Worm (Caenorhabditis elegans): ENCODE measurements around the gene suex-1.

Gene suex-1

ce11 chrII:5498156-5498739, at the start of gene suex-1, which contains the start of gene F12A10.9:
suex-1 (minus strand) TSS chrII:5498256.
F12A10.9 (plus strand) TSS chrII:5498689.
- TF ChIP-seq sea-1 (GFP tag; conservative IDR thresholded peaks at IDR 0.05) (no peak), B0310.2 (tag; optimal IDR thresholded peaks at IDR 0.05) (no peak), pes-1 (GFP tag; IDR thresholded peaks at IDR 0.05) (no peak), ama-1 (optimal IDR thresholded peaks at IDR 0.05) (no peak), hnd-1 (tag; optimal IDR thresholded peaks at IDR 0.05) (no peak), F13C5.2 (tag; optimal IDR thresholded peaks at IDR 0.05) (no peak), hmbx-1 (tag; optimal IDR thresholded peaks at IDR 0.05) (no peak), hmg-4 (GFP tag; optimal IDR thresholded peaks at IDR 0.05) (no peak), tbx-11 (GFP tag; IDR thresholded peaks at IDR 0.05) (no peak), ets-7 (tag; optimal IDR thresholded peaks at IDR 0.05) (no peak)

- no peak for TF ChIP-seq aly-1 (tag; optimal IDR thresholded peaks at IDR 0.05)
- no peak for TF ChIP-seq ets-7 (tag; optimal IDR thresholded peaks at IDR 0.05)
- no peak for TF ChIP-seq pes-1 (GFP tag; IDR thresholded peaks at IDR 0.05)
- no peak for TF ChIP-seq tbx-37 (GFP tag; conservative IDR thresholded peaks at IDR 0.05)
- TF ChIP-seq ama-1 (optimal IDR thresholded peaks at IDR 0.05) = no peak
- no peak for TF ChIP-seq hnd-1 (tag; optimal IDR thresholded peaks at IDR 0.05)
- TF ChIP-seq tra-4 (tag; optimal IDR thresholded peaks at IDR 0.05) = no peak
- no peak for TF ChIP-seq flt-1 (GFP tag; IDR thresholded peaks at IDR 0.05)
- no peak for TF ChIP-seq B0310.2 (tag; optimal IDR thresholded peaks at IDR 0.05)
- no peak for TF ChIP-seq tbx-11 (GFP tag; IDR thresholded peaks at IDR 0.05)
- TF ChIP-seq F13C5.2 (tag; optimal IDR thresholded peaks at IDR 0.05) = no peak
- TF ChIP-seq ceh-36 (tag; optimal IDR thresholded peaks at IDR 0.05) = no peak
- no peak for TF ChIP-seq hmg-4 (GFP tag; optimal IDR thresholded peaks at IDR 0.05)
- no peak for TF ChIP-seq hmbx-1 (tag; optimal IDR thresholded peaks at IDR 0.05)
- no peak for TF ChIP-seq ceh-13 (GFP tag; optimal IDR thresholded peaks at IDR 0.05)
- no peak for TF ChIP-seq sea-1 (GFP tag; conservative IDR thresholded peaks at IDR 0.05)
- no peak for TF ChIP-seq scrt-1 (GFP tag; IDR thresholded peaks at IDR 0.05)
Observed at ce11 chrII:5547442-5547894, 49.4 kb upstream of the suex-1 start, which contains the start of gene acdh-2. acdh-2 (minus strand) TSS chrII:5547492.

DNA sequence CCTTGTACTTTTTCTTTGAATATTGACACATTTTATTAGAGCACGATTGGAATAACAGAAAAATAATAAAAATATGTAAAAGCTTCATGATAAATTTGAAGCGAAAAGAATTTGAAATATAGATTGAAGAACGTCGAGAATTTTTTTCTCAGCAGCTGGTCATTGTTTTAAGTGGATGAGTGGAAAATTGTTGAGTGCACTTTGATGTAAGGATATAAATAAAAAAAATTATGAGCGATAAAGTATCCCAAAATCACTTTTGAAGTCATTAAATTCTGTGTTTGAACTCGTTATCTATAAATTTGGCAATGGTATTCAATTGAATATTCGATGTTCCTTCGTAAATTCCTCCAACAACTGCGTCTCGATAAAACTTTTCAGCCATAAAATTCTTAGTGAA, 46.7 kb upstream of the suex-1 start, which contains the start of gene ins-13:
Gene ins-13 (minus strand): TSS at position 101 of the 400 bp plus-strand sequence.
- TF ChIP-seq ets-7 (tag; optimal IDR thresholded peaks at IDR 0.05) (no peak), hmbx-1 (tag; optimal IDR thresholded peaks at IDR 0.05) (no peak), ceh-36 (tag; optimal IDR thresholded peaks at IDR 0.05) (no peak), B0310.2 (tag; optimal IDR thresholded peaks at IDR 0.05) (no peak), tbx-11 (GFP tag; IDR thresholded peaks at IDR 0.05) (no peak), pes-1 (GFP tag; IDR thresholded peaks at IDR 0.05) (no peak), scrt-1 (GFP tag; IDR thresholded peaks at IDR 0.05) (no peak), hnd-1 (tag; optimal IDR thresholded peaks at IDR 0.05) (no peak), ceh-13 (GFP tag; optimal IDR thresholded peaks at IDR 0.05) (no peak), aly-1 (tag; optimal IDR thresholded peaks at IDR 0.05) (no peak), F13C5.2 (tag; optimal IDR thresholded peaks at IDR 0.05) (no peak), flt-1 (GFP tag; IDR thresholded peaks at IDR 0.05) (no peak), hmg-4 (GFP tag; optimal IDR thresholded peaks at IDR 0.05) (no peak), ama-1 (optimal IDR thresholded peaks at IDR 0.05) (no peak)

- TF ChIP-seq hnd-1 (tag; optimal IDR thresholded peaks at IDR 0.05) (no peak), scrt-1 (GFP tag; IDR thresholded peaks at IDR 0.05) (no peak), pes-1 (GFP tag; IDR thresholded peaks at IDR 0.05) (no peak), ets-7 (tag; optimal IDR thresholded peaks at IDR 0.05) (no peak), F13C5.2 (tag; optimal IDR thresholded peaks at IDR 0.05) (no peak), tra-4 (tag; optimal IDR thresholded peaks at IDR 0.05) (no peak), tbx-11 (GFP tag; IDR thresholded peaks at IDR 0.05) (no peak)
Observed at ce11 chrII:5544145-5544515, 46.1 kb upstream of the suex-1 start.

DNA sequence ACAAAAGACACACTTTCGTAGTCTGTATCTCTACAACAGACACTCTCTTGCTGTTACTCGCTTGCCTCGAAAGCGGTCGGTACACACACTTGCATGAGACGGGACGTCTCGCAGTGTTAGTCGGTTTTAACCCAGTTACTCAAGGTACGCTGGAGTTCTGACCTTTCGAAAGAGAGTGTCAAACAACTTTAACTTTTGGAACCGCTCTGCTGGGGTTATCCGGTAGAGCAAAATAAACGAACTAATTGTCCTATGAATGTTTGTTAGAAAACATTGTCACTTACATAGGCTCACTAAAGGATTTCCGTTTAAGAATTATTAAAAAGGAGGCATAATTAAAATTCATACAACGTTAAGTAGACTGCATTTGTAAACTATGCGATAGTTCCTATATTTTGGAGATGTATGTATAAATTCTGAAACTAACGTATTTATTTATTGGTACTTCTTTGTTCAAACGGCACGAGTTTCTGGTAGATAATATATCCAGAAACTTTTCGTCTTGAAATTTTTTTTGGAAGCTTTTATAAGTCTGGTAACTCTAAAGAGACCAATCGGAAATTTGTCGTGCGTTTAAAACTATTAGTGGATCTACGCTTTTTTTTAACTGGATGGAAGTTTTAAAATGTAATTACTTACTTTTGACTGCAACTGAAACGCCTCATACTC, 45.6 kb upstream of the suex-1 start:
- TF ChIP-seq ets-7 (tag; optimal IDR thresholded peaks at IDR 0.05) = peak; percentile 77
- TF ChIP-seq tra-4 (tag; optimal IDR thresholded peaks at IDR 0.05) = peak; percentile 88
- peak; percentile 90 for TF ChIP-seq sea-1 (GFP tag; conservative IDR thresholded peaks at IDR 0.05)
- peak; percentile 91 for TF ChIP-seq B0310.2 (tag; optimal IDR thresholded peaks at IDR 0.05)
- peak; percentile 85 for TF ChIP-seq ceh-36 (tag; optimal IDR thresholded peaks at IDR 0.05)
- peak; percentile 90 for TF ChIP-seq hmg-4 (GFP tag; optimal IDR thresholded peaks at IDR 0.05)
- TF ChIP-seq hnd-1 (tag; optimal IDR thresholded peaks at IDR 0.05) = peak; percentile 59
- peak; percentile 78 for TF ChIP-seq scrt-1 (GFP tag; IDR thresholded peaks at IDR 0.05)
- TF ChIP-seq F13C5.2 (tag; optimal IDR thresholded peaks at IDR 0.05) = peak; percentile 95
- peak; percentile 100 for TF ChIP-seq ama-1 (optimal IDR thresholded peaks at IDR 0.05)
- peak; percentile 78 for TF ChIP-seq pes-1 (GFP tag; IDR thresholded peaks at IDR 0.05)
- peak; percentile 59 for TF ChIP-seq tbx-37 (GFP tag; conservative IDR thresholded peaks at IDR 0.05)
- peak; percentile 30 for TF ChIP-seq ceh-13 (GFP tag; optimal IDR thresholded peaks at IDR 0.05)
- peak; percentile 60; the same call in 1 of the 2 replicates for TF ChIP-seq flt-1 (GFP tag; IDR thresholded peaks at IDR 0.05)
- no peak for TF ChIP-seq aly-1 (tag; optimal IDR thresholded peaks at IDR 0.05)
- peak; percentile 83 for TF ChIP-seq hmbx-1 (tag; optimal IDR thresholded peaks at IDR 0.05)
- peak; percentile 85 for TF ChIP-seq tbx-11 (GFP tag; IDR thresholded peaks at IDR 0.05)

ce11 chrII:5541685-5542084, 43.6 kb upstream of the suex-1 start, which contains the start of gene C17C3.24:
C17C3.24 (minus strand) TSS chrII:5541785.
- no peak for TF ChIP-seq F13C5.2 (tag; optimal IDR thresholded peaks at IDR 0.05)
- TF ChIP-seq ceh-13 (GFP tag; optimal IDR thresholded peaks at IDR 0.05) = no peak
- no peak for TF ChIP-seq ceh-36 (tag; optimal IDR thresholded peaks at IDR 0.05)
- no peak for TF ChIP-seq tbx-11 (GFP tag; IDR thresholded peaks at IDR 0.05)
- no peak for TF ChIP-seq B0310.2 (tag; optimal IDR thresholded peaks at IDR 0.05)
- TF ChIP-seq hmbx-1 (tag; optimal IDR thresholded peaks at IDR 0.05) = no peak
- no peak for TF ChIP-seq ets-7 (tag; optimal IDR thresholded peaks at IDR 0.05)
- no peak for TF ChIP-seq scrt-1 (GFP tag; IDR thresholded peaks at IDR 0.05)
- no peak for TF ChIP-seq ama-1 (optimal IDR thresholded peaks at IDR 0.05)
- no peak for TF ChIP-seq flt-1 (GFP tag; IDR thresholded peaks at IDR 0.05)
- no peak for TF ChIP-seq tra-4 (tag; optimal IDR thresholded peaks at IDR 0.05)
- no peak for TF ChIP-seq hmg-4 (GFP tag; optimal IDR thresholded peaks at IDR 0.05)
- TF ChIP-seq pes-1 (GFP tag; IDR thresholded peaks at IDR 0.05) = no peak
- TF ChIP-seq tbx-37 (GFP tag; conservative IDR thresholded peaks at IDR 0.05) = no peak

Data from whole organism, early embryonic.